Worm (Caenorhabditis elegans) whole organism, L1 larva: Measurements from ENCODE around the gene dgtr-1.

Experiments
- swsn-7 ChIP-seq: sonication (generic microtip); optimal IDR thresholded peaks from 2 replicates; lab custom pipeline; 2016; ENCODE audit warnings: missing genetic modification characterization, missing compliant biosample characterization
- zip-4 ChIP-seq: fragments of 200-800 bp; sonication (Bioruptor generic); optimal IDR thresholded peaks from 2 replicates; lab custom pipeline; 2018; ENCODE audit warnings: mild to moderate bottlenecking, missing genetic modification characterization, moderate library complexity, missing compliant biosample characterization

DNA sequence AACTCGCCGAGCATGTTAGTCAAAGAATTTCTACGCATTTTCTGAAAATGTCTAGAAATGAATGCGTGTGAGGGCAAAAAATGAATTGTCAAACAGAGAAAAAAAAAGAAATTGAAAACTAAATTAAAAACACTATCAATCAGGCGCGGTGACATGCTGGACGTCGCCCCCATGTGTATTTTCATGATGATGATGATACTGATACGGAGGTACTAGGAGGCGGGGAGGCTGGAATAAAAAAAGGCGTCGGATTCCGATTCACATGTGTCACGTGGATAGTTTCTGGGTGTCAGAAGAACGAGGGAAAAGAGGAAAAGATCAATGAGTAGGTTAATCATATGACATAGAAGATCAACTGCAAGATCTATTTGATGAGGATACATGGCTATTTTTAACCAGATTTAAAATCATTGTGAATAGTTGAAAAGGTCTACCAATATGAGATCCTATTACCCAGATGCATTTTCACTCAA lies 8.5 kb downstream of the dgtr-1 start, which contains the start of gene W01A11.7:
- TF ChIP-seq swsn-7 (tag; lab: Kevin White, UChicago) (no peak), zip-4 (GFP tag; lab: Kevin White, UChicago) (no peak)
